Fruit fly (Drosophila melanogaster) whole organism, embryonic: Measurements from ENCODE around the gene CG3764.

Source experiments
- Bgb ChIP-seq: fragments of 200-800 bp; sonication (Bioruptor generic); IDR thresholded peaks from 2 replicates; pipeline ENCODE4 v1.3.6; 2022; ENCODE audit warnings: missing biosample characterization, missing genetic modification characterization; ENCODE audit not compliant: partially characterized antibody
- CG10366 ChIP-seq: fragments of 200-800 bp; sonication (Bioruptor generic); IDR thresholded peaks from 2 replicates; pipeline ENCODE4 v1.3.6; 2022; ENCODE audit warnings: missing biosample characterization, missing genetic modification characterization
- CG15479 ChIP-seq: fragments of 200-800 bp; sonication (Bioruptor generic); optimal IDR thresholded peaks from 3 replicates; lab custom pipeline; 2019; ENCODE audit warnings: missing biosample characterization, mild to moderate bottlenecking, missing genetic modification characterization, moderate library complexity
- CG17385 ChIP-seq: fragments of 200-800 bp; sonication (Bioruptor generic); optimal IDR thresholded peaks from 3 replicates; lab custom pipeline; 2018; ENCODE audit warnings: missing biosample characterization, mild to moderate bottlenecking, missing genetic modification characterization
- CG2199 ChIP-seq: fragments of 200-800 bp; sonication (Bioruptor generic); IDR thresholded peaks from 3 replicates; pipeline ENCODE4 v1.3.6; 2022; ENCODE audit warnings: missing biosample characterization, missing genetic modification characterization
- CG32767 ChIP-seq: fragments of 200-800 bp; sonication (Bioruptor generic); IDR thresholded peaks from 2 replicates; pipeline ENCODE4 v1.3.6; 2022; ENCODE audit warnings: missing biosample characterization, missing genetic modification characterization
- CG4328 ChIP-seq: fragments of 200-800 bp; sonication (Bioruptor generic); optimal IDR thresholded peaks from 3 replicates; lab custom pipeline; 2017; ENCODE audit warnings: missing biosample characterization, missing genetic modification reagents, missing genetic modification characterization
- CG4360 ChIP-seq: fragments of 200-800 bp; sonication (Bioruptor generic); IDR thresholded peaks from 2 replicates; pipeline ENCODE4 v1.3.6; 2022; ENCODE audit warnings: missing biosample characterization, missing genetic modification characterization
- CG5245 ChIP-seq: fragments of 200-800 bp; sonication (Bioruptor generic); optimal IDR thresholded peaks from 3 replicates; lab custom pipeline; 2016; ENCODE audit warnings: missing biosample characterization, missing genetic modification characterization
- CG8388 ChIP-seq: fragments of 200-800 bp; sonication (Bioruptor generic); optimal IDR thresholded peaks from 2 replicates; lab custom pipeline; 2019; ENCODE audit warnings: missing biosample characterization, mild to moderate bottlenecking, missing genetic modification characterization, moderate library complexity
- CG9932 ChIP-seq: fragments of 200-800 bp; sonication (Bioruptor generic); IDR thresholded peaks from 2 replicates; pipeline ENCODE4 v1.3.6; 2022; ENCODE audit warnings: missing biosample characterization, missing genetic modification characterization
- D ChIP-seq, 2 experiments: fragments of 200-800 bp in 1 of 2; fragments of >200 bp in 1 of 2; sonication (Bioruptor generic) in 1 of 2; optimal IDR thresholded peaks; 2 replicates in 1 of 2; 3 replicates in 1 of 2; lab custom pipeline; 2017; ENCODE audit warnings: mild to moderate bottlenecking in 1 of 2, missing biosample characterization in 1 of 2, missing genetic modification characterization in 1 of 2, missing genetic modification reagents in 1 of 2
- Doc2 ChIP-seq: fragments of 200-800 bp; sonication (Bioruptor generic); IDR thresholded peaks from 2 replicates; pipeline ENCODE4 v1.3.6; 2022; ENCODE audit warnings: missing biosample characterization, missing genetic modification characterization
- Doc3 ChIP-seq: fragments of 200-800 bp; sonication (Bioruptor generic); IDR thresholded peaks from 3 replicates; pipeline ENCODE4 v1.3.6; 2022; ENCODE audit warnings: missing biosample characterization, missing genetic modification characterization; ENCODE audit not compliant: partially characterized antibody
- Drgx ChIP-seq: fragments of 200-800 bp; sonication (Bioruptor generic); IDR thresholded peaks from 2 replicates; pipeline ENCODE4 v1.3.6; 2022; ENCODE audit warnings: missing biosample characterization, missing genetic modification characterization
- Elba2 ChIP-seq: fragments of 200-800 bp; sonication (Bioruptor generic); optimal IDR thresholded peaks from 3 replicates; lab custom pipeline; 2016; ENCODE audit warnings: missing biosample characterization, missing genetic modification characterization
- Ets65A ChIP-seq: fragments of 200-800 bp; sonication (Bioruptor generic); peaks from one replicate; lab custom pipeline; 2016; ENCODE audit warnings: missing biosample characterization, missing genetic modification characterization
- MTF-1 ChIP-seq: fragments of 200-800 bp; sonication (Bioruptor generic); optimal IDR thresholded peaks from 2 replicates; lab custom pipeline; 2018; ENCODE audit warnings: missing biosample characterization, mild to moderate bottlenecking, missing genetic modification characterization, borderline replicate concordance
- NK7.1 ChIP-seq: fragments of 200-800 bp; sonication (Bioruptor generic); optimal IDR thresholded peaks from 3 replicates; lab custom pipeline; 2016; ENCODE audit warnings: missing biosample characterization, missing genetic modification characterization
- Six4 ChIP-seq: fragments of 200-800 bp; sonication (Bioruptor generic); optimal IDR thresholded peaks from 2 replicates; lab custom pipeline; 2016; ENCODE audit warnings: missing biosample characterization, missing genetic modification characterization
- Sry-δ ChIP-seq: fragments of 200-800 bp; sonication (Bioruptor generic); optimal IDR thresholded peaks from 2 replicates; lab custom pipeline; 2016; ENCODE audit warnings: missing biosample characterization, missing genetic modification characterization
- Taf1 ChIP-seq: fragments of 200-800 bp; sonication (Bioruptor generic); IDR thresholded peaks from 2 replicates; pipeline ENCODE4 v1.3.6; 2022; ENCODE audit warnings: missing biosample characterization, missing genetic modification characterization
- Trl ChIP-seq, 3 experiments: fragments of >200 bp in 2 of 3; fragments of 200-800 bp in 1 of 3; sonication (Bioruptor generic) in 1 of 3; optimal IDR thresholded peaks; 2 replicates in 1 of 3; 3 replicates in 2 of 3; lab custom pipeline; 2016 to 2017; ENCODE audit warnings: missing biosample characterization in 1 of 3, missing genetic modification characterization in 1 of 3
- al ChIP-seq: fragments of 200-800 bp; sonication (Bioruptor generic); IDR thresholded peaks from 2 replicates; pipeline ENCODE4 v1.3.6; 2022; ENCODE audit warnings: missing biosample characterization, missing genetic modification characterization
- ara ChIP-seq: fragments of 200-800 bp; sonication (Bioruptor generic); IDR thresholded peaks from 2 replicates; pipeline ENCODE4 v1.3.6; 2022; ENCODE audit warnings: missing biosample characterization, missing genetic modification characterization
- ato ChIP-seq: fragments of 200-800 bp; sonication (Bioruptor generic); IDR thresholded peaks from 2 replicates; pipeline ENCODE4 v1.3.6; 2022; ENCODE audit warnings: missing biosample characterization, missing genetic modification characterization; ENCODE audit not compliant: partially characterized antibody
- bsh ChIP-seq, 2 experiments: fragments of 200-800 bp; sonication (Bioruptor generic); optimal IDR thresholded peaks; 2 replicates each; lab custom pipeline; 2017 to 2018; ENCODE audit warnings: mild to moderate bottlenecking in 2 of 2, missing biosample characterization in 2 of 2, missing genetic modification characterization in 2 of 2, moderate library complexity in 1 of 2
- corto ChIP-seq: fragments of 200-800 bp; sonication (Bioruptor generic); optimal IDR thresholded peaks from 2 replicates; lab custom pipeline; 2016; ENCODE audit warnings: missing biosample characterization, mild to moderate bottlenecking, missing genetic modification characterization, moderate library complexity
- dmrt99B ChIP-seq: fragments of 200-800 bp; sonication (Bioruptor generic); optimal IDR thresholded peaks from 2 replicates; lab custom pipeline; 2018; ENCODE audit warnings: missing biosample characterization, mild to moderate bottlenecking, missing genetic modification characterization, moderate library complexity
- dysf ChIP-seq: fragments of 200-800 bp; sonication (Bioruptor generic); IDR thresholded peaks from 3 replicates; pipeline ENCODE4 v1.3.6; 2022; ENCODE audit warnings: missing biosample characterization, missing genetic modification characterization
- ems ChIP-seq: fragments of 200-800 bp; sonication (Bioruptor generic); optimal IDR thresholded peaks from 3 replicates; lab custom pipeline; 2016; ENCODE audit warnings: missing biosample characterization, missing genetic modification characterization
- gem ChIP-seq: fragments of 200-800 bp; sonication (Bioruptor generic); optimal IDR thresholded peaks from 2 replicates; lab custom pipeline; 2019; ENCODE audit warnings: missing biosample characterization, mild to moderate bottlenecking, missing genetic modification characterization, moderate library complexity
- grau ChIP-seq: fragments of 200-800 bp; optimal IDR thresholded peaks from 3 replicates; lab custom pipeline; 2019; ENCODE audit warnings: missing biosample characterization, mild to moderate bottlenecking, missing genetic modification characterization, moderate library complexity
- gsb-n ChIP-seq: fragments of 200-800 bp; sonication (Bioruptor generic); optimal IDR thresholded peaks from 3 replicates; lab custom pipeline; 2018; ENCODE audit warnings: missing biosample characterization, mild to moderate bottlenecking, missing genetic modification characterization
- ind ChIP-seq: fragments of 200-800 bp; sonication (Bioruptor generic); optimal IDR thresholded peaks from 3 replicates; lab custom pipeline; 2016; ENCODE audit warnings: missing biosample characterization, missing genetic modification characterization
- p53 ChIP-seq: fragments of 200-800 bp; sonication (Bioruptor generic); optimal IDR thresholded peaks from 2 replicates; lab custom pipeline; 2016; ENCODE audit warnings: missing biosample characterization, missing genetic modification characterization
- prd ChIP-seq, 3 experiments: fragments of >200 bp in 2 of 3; fragments of 200-800 bp in 1 of 3; sonication (Bioruptor generic) in 1 of 3; optimal IDR thresholded peaks in 2 of 3; IDR thresholded peaks in 1 of 3; 2 replicates in 2 of 3; 3 replicates in 1 of 3; pipeline versions ENCODE4 v1.3.6 to Lab custom; 2017 to 2022; ENCODE audit warnings: missing biosample characterization in 1 of 3, missing genetic modification characterization in 1 of 3
- pros ChIP-seq: fragments of 200-800 bp; sonication (Bioruptor generic); optimal IDR thresholded peaks from 3 replicates; lab custom pipeline; 2019; ENCODE audit warnings: missing biosample characterization, mild to moderate bottlenecking, missing genetic modification characterization, moderate library complexity
- ranshi ChIP-seq: fragments of 200-800 bp; sonication (Bioruptor generic); IDR thresholded peaks from 2 replicates; pipeline ENCODE4 v1.3.6; 2022; ENCODE audit warnings: missing biosample characterization, missing genetic modification characterization
- rib ChIP-seq: fragments of 200-800 bp; sonication (Bioruptor generic); IDR thresholded peaks from 2 replicates; pipeline ENCODE4 v1.3.6; 2022; ENCODE audit warnings: missing biosample characterization, missing genetic modification characterization
- sisA ChIP-seq: fragments of 200-800 bp; sonication (Bioruptor generic); IDR thresholded peaks from 2 replicates; pipeline ENCODE4 v1.3.6; 2022; ENCODE audit warnings: missing biosample characterization, missing genetic modification characterization
- sr ChIP-seq: fragments of 200-800 bp; sonication (Bioruptor generic); IDR thresholded peaks from 3 replicates; pipeline ENCODE4 v1.3.6; 2022; ENCODE audit warnings: missing biosample characterization, missing genetic modification characterization
- tgo ChIP-seq: fragments of 200-800 bp; sonication (Bioruptor generic); IDR thresholded peaks from 3 replicates; pipeline ENCODE4 v1.3.6; 2022; ENCODE audit warnings: missing biosample characterization, missing genetic modification characterization
- tin ChIP-seq: fragments of 200-800 bp; sonication (Bioruptor generic); optimal IDR thresholded peaks from 3 replicates; lab custom pipeline; 2016; ENCODE audit warnings: missing biosample characterization, missing genetic modification characterization
- tx ChIP-seq: fragments of 200-800 bp; sonication (Bioruptor generic); optimal IDR thresholded peaks from 2 replicates; lab custom pipeline; 2016; ENCODE audit warnings: missing biosample characterization, missing genetic modification characterization
- usp ChIP-seq: fragments of >200 bp; optimal IDR thresholded peaks from 2 replicates; lab custom pipeline; 2017; ENCODE audit warnings: missing biosample characterization, missing genetic modification characterization
- zfh2 ChIP-seq: fragments of 200-800 bp; sonication (Bioruptor generic); optimal IDR thresholded peaks from 2 replicates; lab custom pipeline; 2016; ENCODE audit warnings: missing biosample characterization, missing genetic modification characterization

CG3764 gene

DNA sequence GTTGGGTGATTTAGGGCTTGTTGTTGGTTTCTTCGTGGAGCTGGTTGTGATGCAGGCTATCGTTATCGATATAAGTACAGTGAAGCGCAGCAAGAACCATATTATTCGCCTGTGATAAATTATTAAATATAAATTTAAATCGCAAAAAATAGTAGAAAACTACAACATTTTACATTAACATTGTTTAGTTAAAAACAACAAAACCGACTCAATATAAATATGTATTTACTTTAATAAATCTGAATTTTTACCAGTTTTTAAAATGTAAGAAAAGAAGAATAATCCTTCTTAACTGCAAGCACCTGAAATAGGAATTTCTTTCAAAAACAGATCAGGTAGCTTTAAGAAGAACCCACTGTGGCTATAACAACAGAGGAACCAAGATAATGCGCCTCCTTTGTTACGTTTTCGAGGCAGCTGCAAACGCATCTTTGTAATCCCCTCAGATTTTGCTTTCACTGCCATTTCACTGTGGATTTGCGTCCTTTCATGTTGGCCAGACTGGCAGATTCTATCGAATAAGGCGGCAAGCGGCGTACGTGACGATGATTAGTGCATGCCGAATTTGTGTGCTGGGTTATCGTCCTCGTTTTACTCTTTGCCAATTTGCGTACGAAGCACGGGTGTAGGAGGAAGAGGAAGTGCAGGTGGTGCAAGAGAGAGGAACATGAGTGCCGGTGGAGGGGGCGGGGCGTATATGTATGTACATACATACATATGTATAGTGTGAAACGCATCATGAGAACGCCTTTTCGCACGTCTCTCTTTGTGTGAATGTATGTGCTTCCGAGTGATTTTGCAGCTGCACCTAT lies 1.7 kb downstream of the CG3764 start:
- TF ChIP-seq CG15479 (GFP tag; lab: Kevin White, UChicago), result peak; percentile 97
- no peak for TF ChIP-seq CG17385 (GFP tag; lab: Kevin White, UChicago)
- TF ChIP-seq D (optimal IDR thresholded peaks at IDR 0.05; lab: Kevin White, UChicago), result peak; percentile 79
- TF ChIP-seq D (GFP tag; optimal IDR thresholded peaks at IDR 0.05; lab: Kevin White, UChicago), result no peak
- no peak for TF ChIP-seq Doc2 (GFP tag; lab: Robert Waterston, UW)
- peak; percentile 82 for TF ChIP-seq grau
- no peak for TF ChIP-seq Doc3
- peak; percentile 36; the same call in 1 of the 2 replicates for TF ChIP-seq Drgx (GFP tag; lab: Robert Waterston, UW)
- no peak for TF ChIP-seq zfh2
- TF ChIP-seq tgo, result no peak
- peak; percentile 4; the same call in 1 of the 2 replicates for TF ChIP-seq CG4360 (GFP tag; lab: Robert Waterston, UW)
- no peak for TF ChIP-seq dysf (GFP tag; lab: Robert Waterston, UW)
- no peak for TF ChIP-seq p53 (GFP tag; lab: Kevin White, UChicago)
- TF ChIP-seq MTF-1, result no peak
- no peak for TF ChIP-seq ems (GFP tag; lab: Kevin White, UChicago)
- no peak for TF ChIP-seq rib (GFP tag; lab: Robert Waterston, UW)
- no peak for TF ChIP-seq CG10366
- 0 out of 2 replicates have a peak, but pooled peaks have one; percentile 13 for TF ChIP-seq ara (GFP tag; lab: Robert Waterston, UW)
- peak; percentile 5 for TF ChIP-seq corto (GFP tag; lab: Kevin White, UChicago)
- TF ChIP-seq Taf1 (GFP tag; lab: Robert Waterston, UW), result no peak
- peak; percentile 3 for TF ChIP-seq Six4 (GFP tag; lab: Kevin White, UChicago)
- TF ChIP-seq CG8388 (GFP tag; lab: Kevin White, UChicago), result peak; percentile 39
- 0 out of 2 replicates have a peak, but pooled peaks have one; percentile 24 for TF ChIP-seq ranshi (GFP tag; lab: Robert Waterston, UW)
- no peak for TF ChIP-seq CG5245 (GFP tag; lab: Kevin White, UChicago)
- no peak for TF ChIP-seq CG4328
- TF ChIP-seq tin (GFP tag; lab: Kevin White, UChicago), result no peak
- TF ChIP-seq Bgb (GFP tag; lab: Robert Waterston, UW), result 0 out of 2 replicates have a peak, but pooled peaks have one; percentile 25
- TF ChIP-seq sisA (GFP tag; lab: Robert Waterston, UW), result peak; percentile 8; the same call in 1 of the 2 replicates
- peak; percentile 6 to 10 for TF ChIP-seq Trl (optimal IDR thresholded peaks at IDR 0.05; lab: Kevin White, UChicago)
- TF ChIP-seq Trl (GFP tag; optimal IDR thresholded peaks at IDR 0.05; lab: Kevin White, UChicago), result no peak
- peak; percentile 46 for TF ChIP-seq Elba2 (GFP tag; lab: Kevin White, UChicago)
- TF ChIP-seq usp (GFP tag; lab: Kevin White, UChicago), result no peak
- TF ChIP-seq Sry-δ (GFP tag; lab: Kevin White, UChicago), result no peak
- TF ChIP-seq tx (GFP tag; lab: Kevin White, UChicago), result no peak
- TF ChIP-seq gsb-n, result peak; percentile 15
- no peak for TF ChIP-seq CG32767 (GFP tag; lab: Robert Waterston, UW)
- 0 out of 3 replicates have a peak, but pooled peaks have one; percentile 26 for TF ChIP-seq sr (GFP tag; lab: Robert Waterston, UW)
- TF ChIP-seq ato (GFP tag; lab: Robert Waterston, UW), result 0 out of 2 replicates have a peak, but pooled peaks have one; percentile 25
- peak; percentile 57 for TF ChIP-seq Ets65A (GFP tag; lab: Kevin White, UChicago)
- no peak for TF ChIP-seq ind (GFP tag; lab: Kevin White, UChicago)
- no peak for TF ChIP-seq CG2199 (GFP tag; lab: Robert Waterston, UW)
- peak; percentile 72 for TF ChIP-seq gem (tag; lab: Kevin White, UChicago)
- no peak for TF ChIP-seq pros (GFP tag; lab: Kevin White, UChicago)
- peak; percentile 20; the same call in 1 of the 2 replicates for TF ChIP-seq CG9932
- TF ChIP-seq bsh (GFP tag; optimal IDR thresholded peaks at IDR 0.05; lab: Kevin White, UChicago), result peak in 1 of 2 experiments; percentile 34
- 0 out of 2 replicates have a peak, but pooled peaks have one; percentile 15 for TF ChIP-seq al (GFP tag; lab: Robert Waterston, UW)
- no peak for TF ChIP-seq prd (optimal IDR thresholded peaks at IDR 0.05; lab: Kevin White, UChicago)
- no peak for TF ChIP-seq prd (GFP tag; IDR thresholded peaks at IDR 0.05; lab: Robert Waterston, UW)
- TF ChIP-seq NK7.1 (GFP tag; lab: Kevin White, UChicago), result no peak
- peak; percentile 32 for TF ChIP-seq dmrt99B (tag; lab: Kevin White, UChicago)
